Worm (Caenorhabditis elegans): ENCODE measurements around the gene M02E1.4.

- no peak for TF ChIP-seq ceh-82 (tag; optimal IDR thresholded peaks at IDR 0.05)
- no peak for TF ChIP-seq elt-2 (tag; optimal IDR thresholded peaks at IDR 0.05)
- TF ChIP-seq pqm-1 (tag; optimal IDR thresholded peaks at IDR 0.05): no peak
- no peak for TF ChIP-seq unc-62 (GFP tag; optimal IDR thresholded peaks at IDR 0.05)
- no peak for TF ChIP-seq snpc-4 (tag; optimal IDR thresholded peaks at IDR 0.05)
Observed at ce11 chrX:309076-309475, 4.0 kb upstream of the M02E1.4 start.

All from whole organism, L3 larva.